Fruit fly (Drosophila melanogaster): ENCODE results near the gene CG10680.

- no peak for TF ChIP-seq CG9139 (GFP tag; optimal IDR thresholded peaks at IDR 0.05)
- no peak for TF ChIP-seq svp (GFP tag)
- no peak for TF ChIP-seq CG16779 (tag; optimal IDR thresholded peaks at IDR 0.05)
- TF ChIP-seq CG8632 (GFP tag; optimal IDR thresholded peaks at IDR 0.05): no peak
- no peak for TF ChIP-seq CG6808 (GFP tag; optimal IDR thresholded peaks at IDR 0.05)
- no peak for TF ChIP-seq Met (GFP tag; optimal IDR thresholded peaks at IDR 0.05)
- TF ChIP-seq CG6792 (GFP tag; optimal IDR thresholded peaks at IDR 0.05): no peak
- no peak for TF ChIP-seq Eip75B (GFP tag; optimal IDR thresholded peaks at IDR 0.05)
- no peak for TF ChIP-seq fd85E (GFP tag; optimal IDR thresholded peaks at IDR 0.05)
Measured at dm6 chr2L:19960930-19961329, 3.0 kb upstream of the CG10680 start, which contains the start of gene CG34051.
